Worm (Caenorhabditis elegans): ENCODE results near the gene clec-166.

clec-166 gene

ce11 chrIV:1224781-1225180 lies 26.4 kb downstream of the clec-166 start:
- TF ChIP-seq egl-27 (tag; optimal IDR thresholded peaks at IDR 0.05), result no peak
- no peak for TF ChIP-seq hmg-11 (tag; optimal IDR thresholded peaks at IDR 0.05)
- TF ChIP-seq R02D3.7 (tag; optimal IDR thresholded peaks at IDR 0.05), result no peak
- peak; percentile 18 for TF ChIP-seq nhr-23 (tag; optimal IDR thresholded peaks at IDR 0.05)

- TF ChIP-seq pha-4 (tag; optimal IDR thresholded peaks at IDR 0.05), result no peak
- TF ChIP-seq mdl-1 (tag; optimal IDR thresholded peaks at IDR 0.05), result no peak
- TF ChIP-seq fos-1 (tag; optimal IDR thresholded peaks at IDR 0.05), result no peak
- TF ChIP-seq nhr-12 (tag; optimal IDR thresholded peaks at IDR 0.05), result no peak
- peak; percentile 4 for TF ChIP-seq nfya-1 (tag; optimal IDR thresholded peaks at IDR 0.05; ENCODE audit: insufficient read depth)
- TF ChIP-seq nhr-23 (tag; optimal IDR thresholded peaks at IDR 0.05), result no peak
- peak; percentile 50 for TF ChIP-seq egl-5 (tag; optimal IDR thresholded peaks at IDR 0.05)
- peak; percentile 58 for TF ChIP-seq nhr-25 (tag; optimal IDR thresholded peaks at IDR 0.05)
- no peak for TF ChIP-seq tbx-2 (tag; optimal IDR thresholded peaks at IDR 0.05)
- no peak for TF ChIP-seq fkh-10 (GFP tag; optimal IDR thresholded peaks at IDR 0.05)
- TF ChIP-seq sea-2 (GFP tag; optimal IDR thresholded peaks at IDR 0.05), result no peak
Measured at ce11 chrIV:1221167-1221566, 30.0 kb downstream of the clec-166 start, which contains the start of gene W09G12.10. Gene W09G12.10, minus strand, starts transcription at chrIV:1221287.

ce11 chrIV:1216290-1216689 lies 34.9 kb downstream of the clec-166 start, which contains the start of gene W09G12.9:
Gene W09G12.9, plus strand, starts transcription at chrIV:1216590.
- TF ChIP-seq nhr-43 (tag; optimal IDR thresholded peaks at IDR 0.05; ENCODE audit: poor library complexity, severe bottlenecking) (no peak), daf-12 (tag; optimal IDR thresholded peaks at IDR 0.05) (no peak), ztf-11 (tag; optimal IDR thresholded peaks at IDR 0.05) (no peak), nhr-28 (tag; optimal IDR thresholded peaks at IDR 0.05) (no peak), nhr-67 (tag; optimal IDR thresholded peaks at IDR 0.05) (no peak), tbx-2 (tag; optimal IDR thresholded peaks at IDR 0.05) (no peak), nhr-11 (tag; optimal IDR thresholded peaks at IDR 0.05) (no peak), nhr-23 (tag; optimal IDR thresholded peaks at IDR 0.05) (no peak), lsy-12 (tag; optimal IDR thresholded peaks at IDR 0.05) (no peak), hmg-11 (tag; optimal IDR thresholded peaks at IDR 0.05) (no peak), nhr-76 (tag; optimal IDR thresholded peaks at IDR 0.05) (no peak), mml-1 (tag; optimal IDR thresholded peaks at IDR 0.05) (no peak)

DNA sequence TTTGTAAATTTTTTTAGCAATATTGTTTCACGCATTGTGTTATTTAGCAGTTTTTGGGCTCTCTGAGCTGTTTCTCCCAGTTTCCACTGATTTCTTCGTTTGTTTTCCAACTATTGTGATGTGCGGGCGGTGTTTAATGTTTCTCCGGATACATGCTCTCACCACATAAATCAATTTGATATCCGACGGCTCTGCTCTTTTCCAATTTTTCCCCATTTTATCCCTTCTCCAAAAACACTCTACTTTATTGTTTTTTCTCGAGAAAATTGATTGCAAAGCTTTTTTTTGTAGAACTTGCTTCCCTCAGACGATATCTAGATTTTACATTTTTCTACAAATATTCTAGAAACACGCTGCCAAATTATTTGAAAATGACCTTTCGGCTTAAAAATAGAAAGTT lies 35.6 kb downstream of the clec-166 start:
- TF ChIP-seq elt-2 (tag; optimal IDR thresholded peaks at IDR 0.05) (no peak), jun-1 (tag; optimal IDR thresholded peaks at IDR 0.05) (no peak), ceh-16 (tag; optimal IDR thresholded peaks at IDR 0.05) (no peak), nhr-23 (tag; optimal IDR thresholded peaks at IDR 0.05) (no peak), fos-1 (tag; optimal IDR thresholded peaks at IDR 0.05) (no peak), ceh-9 (tag; optimal IDR thresholded peaks at IDR 0.05) (no peak), ceh-28 (tag; optimal IDR thresholded peaks at IDR 0.05) (no peak), zag-1 (tag; optimal IDR thresholded peaks at IDR 0.05) (no peak), ZK546.5 (tag; optimal IDR thresholded peaks at IDR 0.05) (no peak)

DNA sequence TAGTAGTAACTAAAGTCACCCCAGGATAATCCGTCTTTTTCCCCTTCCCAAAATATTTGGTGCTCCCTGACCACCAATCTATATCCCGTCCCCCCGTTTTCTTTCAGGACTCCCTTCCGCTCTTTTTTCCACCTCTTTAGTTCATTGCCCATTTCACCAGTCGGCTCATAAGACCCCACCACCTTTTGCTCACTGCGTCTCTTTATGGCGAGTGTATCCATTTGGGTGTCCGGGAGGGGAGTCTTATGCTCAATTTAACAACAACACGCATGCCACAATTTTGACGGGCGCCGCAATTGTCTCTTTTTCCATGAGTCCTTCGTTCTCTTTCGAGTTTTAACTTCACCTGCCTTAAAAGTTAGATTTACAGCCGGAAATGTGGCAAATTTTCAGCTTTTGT lies 38.0 kb downstream of the clec-166 start:
- peak; percentile 38 for TF ChIP-seq nfya-1 (tag; optimal IDR thresholded peaks at IDR 0.05; ENCODE audit: insufficient read depth)
- TF ChIP-seq snpc-4 (tag; optimal IDR thresholded peaks at IDR 0.05), result peak; percentile 43
- no peak for TF ChIP-seq lsy-12 (tag; optimal IDR thresholded peaks at IDR 0.05)
- no peak for TF ChIP-seq mml-1 (tag; optimal IDR thresholded peaks at IDR 0.05)
- TF ChIP-seq lin-39 (tag; optimal IDR thresholded peaks at IDR 0.05), result peak; percentile 49

DNA sequence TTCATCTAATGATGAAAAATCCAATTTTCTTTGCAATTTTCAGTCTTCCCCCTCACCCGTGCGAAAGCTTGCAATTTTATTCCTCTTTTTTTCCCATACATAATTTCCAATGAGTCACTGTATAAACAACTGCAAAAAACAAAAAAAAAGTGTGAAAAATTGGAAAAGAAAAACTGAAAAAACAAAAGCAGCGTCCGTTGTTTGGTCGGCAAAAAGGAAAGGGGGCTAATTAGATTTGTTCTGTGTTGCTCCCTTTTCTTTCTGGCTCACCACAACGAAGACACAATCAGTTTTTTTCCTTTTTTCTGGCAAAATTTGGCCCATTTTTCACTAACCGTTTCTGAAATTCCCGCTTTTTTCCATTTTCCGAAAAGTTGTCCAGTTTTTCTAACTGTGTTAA lies 38.8 kb downstream of the clec-166 start:
- TF ChIP-seq nhr-28 (tag; optimal IDR thresholded peaks at IDR 0.05) (no peak), aly-2 (tag; optimal IDR thresholded peaks at IDR 0.05) (no peak), nfya-1 (tag; optimal IDR thresholded peaks at IDR 0.05; ENCODE audit: insufficient read depth) (no peak), unc-39 (tag; optimal IDR thresholded peaks at IDR 0.05) (no peak), skn-1 (tag; optimal IDR thresholded peaks at IDR 0.05) (no peak), mdl-1 (tag; optimal IDR thresholded peaks at IDR 0.05) (no peak), fkh-2 (tag; optimal IDR thresholded peaks at IDR 0.05) (no peak), lin-39 (tag; optimal IDR thresholded peaks at IDR 0.05) (no peak), ztf-11 (tag; optimal IDR thresholded peaks at IDR 0.05) (no peak), hmg-11 (tag; optimal IDR thresholded peaks at IDR 0.05) (no peak), ztf-4 (tag; optimal IDR thresholded peaks at IDR 0.05) (no peak), egl-5 (tag; optimal IDR thresholded peaks at IDR 0.05) (no peak), daf-12 (tag; optimal IDR thresholded peaks at IDR 0.05) (no peak), nhr-23 (tag; optimal IDR thresholded peaks at IDR 0.05) (no peak), egl-27 (tag; optimal IDR thresholded peaks at IDR 0.05) (no peak)
